Worm (Caenorhabditis elegans) whole organism, L4 larva: ENCODE data around the gene F41H10.3.

Experiments
- F10B5.3 ChIP-seq: sonication (generic microtip); optimal IDR thresholded peaks from 2 replicates; lab custom pipeline; 2016; ENCODE audit warnings: mild to moderate bottlenecking, missing genetic modification characterization, missing compliant biosample characterization
- R02D3.7 ChIP-seq: fragments of 150-350 bp; sonication (generic microtip); optimal IDR thresholded peaks from 3 replicates; lab custom pipeline; 2014; ENCODE audit warnings: missing biosample characterization, missing genetic modification characterization
- T20F7.1 ChIP-seq: fragments of 200-800 bp; sonication (Bioruptor generic); optimal IDR thresholded peaks from 2 replicates; lab custom pipeline; 2018; ENCODE audit warnings: mild to moderate bottlenecking, missing genetic modification characterization, missing compliant biosample characterization
- Y5F2A.4 ChIP-seq: fragments of 200-800 bp; sonication (Bioruptor generic); optimal IDR thresholded peaks from 2 replicates; lab custom pipeline; 2018; ENCODE audit warnings: mild to moderate bottlenecking, missing genetic modification characterization, missing compliant biosample characterization
- ZK546.5 ChIP-seq, 2 experiments: sonication (generic microtip); optimal IDR thresholded peaks; 2 replicates each; lab custom pipeline; 2017; ENCODE audit warnings: missing biosample characterization in 2 of 2, missing genetic modification characterization in 2 of 2
- ama-1 ChIP-seq: fragments of 150-350 bp; optimal IDR thresholded peaks from 2 replicates; lab custom pipeline; 2014; ENCODE audit warnings: inconsistent platforms, mixed read lengths
- ceh-44 ChIP-seq: fragments of 200-800 bp; sonication (Bioruptor generic); IDR thresholded peaks from 2 replicates; pipeline ENCODE4 v1.3.6; 2022; ENCODE audit warnings: missing genetic modification reagents, missing genetic modification characterization, missing compliant biosample characterization
- ces-1 ChIP-seq: fragments of 150-350 bp; sonication (generic microtip); optimal IDR thresholded peaks from 4 replicates; lab custom pipeline; 2014; ENCODE audit warnings: missing biosample characterization, missing genetic modification reagents, missing genetic modification characterization
- ctbp-1 ChIP-seq: fragments of 200-800 bp; sonication (Bioruptor generic); IDR thresholded peaks from 2 replicates; pipeline ENCODE4 v1.3.6; 2022; ENCODE audit warnings: missing genetic modification reagents, missing genetic modification characterization, missing compliant biosample characterization
- daf-16 ChIP-seq, 3 experiments: sonication (generic microtip); optimal IDR thresholded peaks; 2 replicates each; lab custom pipeline; 2016 to 2017; ENCODE audit warnings: missing genetic modification characterization in 3 of 3, missing genetic modification reagents in 3 of 3, mild to moderate bottlenecking in 2 of 3, missing compliant biosample characterization in 2 of 3, missing biosample characterization in 1 of 3, moderate library complexity in 1 of 3
- daf-19 ChIP-seq: fragments of 200-800 bp; sonication (Bioruptor generic); conservative IDR thresholded peaks from 2 replicates; pipeline ENCODE4 v1.3.6; 2022; ENCODE audit warnings: missing genetic modification characterization, missing compliant biosample characterization
- dmd-6 ChIP-seq: fragments of 200-800 bp; sonication (Bioruptor generic); IDR thresholded peaks from 2 replicates; pipeline ENCODE4 v1.3.6; 2022; ENCODE audit warnings: missing genetic modification reagents, missing genetic modification characterization, missing compliant biosample characterization
- dmd-8 ChIP-seq: fragments of 200-800 bp; sonication (Bioruptor generic); IDR thresholded peaks from 2 replicates; pipeline ENCODE4 v1.3.6; 2022; ENCODE audit warnings: missing genetic modification characterization, missing compliant biosample characterization
- duxl-1 ChIP-seq: sonication (generic microtip); optimal IDR thresholded peaks from 2 replicates; lab custom pipeline; 2016; ENCODE audit warnings: mild to moderate bottlenecking, missing genetic modification characterization, moderate library complexity, missing compliant biosample characterization; ENCODE audit not compliant: poor library complexity
- fos-1 ChIP-seq: fragments of 150-350 bp; optimal IDR thresholded peaks from 2 replicates; lab custom pipeline; 2014; ENCODE audit warnings: missing biosample characterization, missing genetic modification characterization
- gei-8 ChIP-seq: fragments of 200-800 bp; sonication (Bioruptor generic); optimal IDR thresholded peaks from 2 replicates; lab custom pipeline; 2018; ENCODE audit warnings: mild to moderate bottlenecking, missing genetic modification characterization, missing compliant biosample characterization
- hlh-30 ChIP-seq: sonication (generic microtip); optimal IDR thresholded peaks from 2 replicates; lab custom pipeline; 2017; ENCODE audit warnings: antibody characterized with exemption, mild to moderate bottlenecking, missing genetic modification characterization, missing compliant biosample characterization; ENCODE audit not compliant: insufficient read depth
- jun-1 ChIP-seq: fragments of 150-350 bp; optimal IDR thresholded peaks from 2 replicates; lab custom pipeline; 2014; ENCODE audit warnings: missing biosample characterization, missing genetic modification reagents, missing genetic modification characterization
- lin-1 ChIP-seq: fragments of 200-800 bp; sonication (Bioruptor generic); IDR thresholded peaks from 2 replicates; pipeline ENCODE4 v1.3.6; 2022; ENCODE audit warnings: missing genetic modification reagents, missing genetic modification characterization, missing compliant biosample characterization
- lin-15B ChIP-seq: fragments of 150-350 bp; sonication (generic microtip); optimal IDR thresholded peaks from 3 replicates; lab custom pipeline; 2014; ENCODE audit warnings: missing biosample characterization, missing genetic modification characterization
- lin-39 ChIP-seq: fragments of 150-350 bp; optimal IDR thresholded peaks from 2 replicates; lab custom pipeline; 2014; ENCODE audit warnings: missing biosample characterization, missing genetic modification reagents, missing genetic modification characterization
- lir-3 ChIP-seq: sonication (generic microtip); optimal IDR thresholded peaks from 2 replicates; lab custom pipeline; 2016; ENCODE audit warnings: mild to moderate bottlenecking, missing genetic modification characterization, missing compliant biosample characterization
- madf-5 ChIP-seq, 2 experiments: fragments of 200-800 bp; sonication (Bioruptor generic); IDR thresholded peaks; 2 replicates each; pipeline ENCODE4 v1.3.6; 2022; ENCODE audit warnings: missing compliant biosample characterization in 2 of 2, missing genetic modification characterization in 2 of 2
- madf-9 ChIP-seq: fragments of 200-800 bp; sonication (Bioruptor generic); conservative IDR thresholded peaks from 2 replicates; pipeline ENCODE4 v1.3.6; 2022; ENCODE audit warnings: missing genetic modification reagents, missing genetic modification characterization, missing compliant biosample characterization
- mdl-1 ChIP-seq, 2 experiments: fragments of 150-350 bp in 1 of 2; sonication (generic microtip) in 1 of 2; optimal IDR thresholded peaks; 2 replicates each; lab custom pipeline; 2014 to 2017; ENCODE audit warnings: missing biosample characterization in 2 of 2, missing genetic modification characterization in 2 of 2
- mdt-29 ChIP-seq: fragments of 200-800 bp; sonication (Bioruptor generic); IDR thresholded peaks from 2 replicates; pipeline ENCODE4 v1.3.6; 2022; ENCODE audit warnings: missing genetic modification reagents, missing genetic modification characterization, missing compliant biosample characterization
- mes-2 ChIP-seq: sonication (generic microtip); optimal IDR thresholded peaks from 2 replicates; lab custom pipeline; 2016; ENCODE audit warnings: missing genotype, mild to moderate bottlenecking, missing genetic modification characterization, missing compliant biosample characterization; ENCODE audit not compliant: poor library complexity, severe bottlenecking
- mxl-2 ChIP-seq: fragments of 200-800 bp; sonication (Bioruptor generic); conservative IDR thresholded peaks from 2 replicates; pipeline ENCODE4 v1.3.6; 2022; ENCODE audit warnings: missing genetic modification reagents, missing genetic modification characterization, missing compliant biosample characterization
- mxl-3 ChIP-seq: fragments of 200-800 bp; sonication (Bioruptor generic); optimal IDR thresholded peaks from 2 replicates; lab custom pipeline; 2018; ENCODE audit warnings: mild to moderate bottlenecking, missing genetic modification characterization, missing compliant biosample characterization
- nhr-10 ChIP-seq: fragments of 150-350 bp; optimal IDR thresholded peaks from 2 replicates; lab custom pipeline; 2014; ENCODE audit warnings: missing biosample characterization, missing genetic modification characterization
- nhr-102 ChIP-seq: sonication (generic microtip); optimal IDR thresholded peaks from 2 replicates; lab custom pipeline; 2016; ENCODE audit warnings: mild to moderate bottlenecking, missing genetic modification characterization, moderate library complexity, missing compliant biosample characterization
- nhr-11 ChIP-seq: fragments of 150-350 bp; optimal IDR thresholded peaks from 2 replicates; lab custom pipeline; 2014; ENCODE audit warnings: missing biosample characterization, missing genetic modification characterization
- nhr-111 ChIP-seq: fragments of 200-800 bp; sonication (Bioruptor generic); optimal IDR thresholded peaks from 2 replicates; lab custom pipeline; 2018; ENCODE audit warnings: mild to moderate bottlenecking, missing genetic modification characterization, missing compliant biosample characterization
- nhr-25 ChIP-seq: sonication (generic microtip); optimal IDR thresholded peaks from 2 replicates; lab custom pipeline; 2017; ENCODE audit warnings: missing genetic modification characterization, mild to moderate bottlenecking, missing compliant biosample characterization, antibody characterized with exemption, moderate library complexity, borderline replicate concordance; ENCODE audit not compliant: insufficient read depth
- nhr-28 ChIP-seq: fragments of 150-350 bp; optimal IDR thresholded peaks from 2 replicates; lab custom pipeline; 2014; ENCODE audit warnings: missing biosample characterization, missing genetic modification characterization
- nhr-41 ChIP-seq: fragments of 200-800 bp; sonication (Bioruptor generic); IDR thresholded peaks from 2 replicates; pipeline ENCODE4 v1.3.6; 2022; ENCODE audit warnings: missing genetic modification reagents, missing genetic modification characterization, missing compliant biosample characterization
- nhr-6 ChIP-seq: fragments of 150-350 bp; optimal IDR thresholded peaks from 2 replicates; lab custom pipeline; 2014; ENCODE audit warnings: missing biosample characterization, missing genetic modification characterization
- nhr-76 ChIP-seq: fragments of 150-350 bp; optimal IDR thresholded peaks from 2 replicates; lab custom pipeline; 2014; ENCODE audit warnings: missing biosample characterization, missing genetic modification characterization
- pha-4 ChIP-seq, 2 experiments: fragments of 150-350 bp in 1 of 2; fragments of 200-800 bp in 1 of 2; sonication (Bioruptor generic) in 1 of 2; IDR thresholded peaks in 1 of 2; optimal IDR thresholded peaks in 1 of 2; 2 replicates each; pipeline versions ENCODE4 v1.3.6 to Lab custom; 2014 to 2022; ENCODE audit warnings: missing genetic modification characterization in 2 of 2, missing genetic modification reagents in 2 of 2, missing biosample characterization in 1 of 2, missing compliant biosample characterization in 1 of 2
- php-3 ChIP-seq: fragments of 200-800 bp; sonication (Bioruptor generic); IDR thresholded peaks from 2 replicates; pipeline ENCODE4 v1.3.6; 2022; ENCODE audit warnings: missing genetic modification reagents, missing genetic modification characterization, missing compliant biosample characterization
- pqm-1 ChIP-seq: sonication (generic microtip); optimal IDR thresholded peaks from 2 replicates; lab custom pipeline; 2017; ENCODE audit warnings: missing biosample characterization, missing genetic modification characterization
- sdz-12 ChIP-seq: fragments of 200-800 bp; sonication (Bioruptor generic); optimal IDR thresholded peaks from 2 replicates; lab custom pipeline; 2018; ENCODE audit warnings: mild to moderate bottlenecking, missing genetic modification characterization, missing compliant biosample characterization
- spr-3 ChIP-seq: fragments of 200-800 bp; sonication (Bioruptor generic); optimal IDR thresholded peaks from 2 replicates; lab custom pipeline; 2018; ENCODE audit warnings: mild to moderate bottlenecking, missing genetic modification characterization, missing compliant biosample characterization
- tag-97 ChIP-seq: fragments of 200-800 bp; sonication (Bioruptor generic); IDR thresholded peaks from 2 replicates; pipeline ENCODE4 v1.3.6; 2022; ENCODE audit warnings: missing genetic modification characterization, missing compliant biosample characterization
- unc-39 ChIP-seq: sonication (generic microtip); optimal IDR thresholded peaks from 2 replicates; lab custom pipeline; 2017; ENCODE audit warnings: missing biosample characterization, missing genetic modification characterization
- unc-62 ChIP-seq, 3 experiments: fragments of 150-350 bp in 1 of 3; sonication (generic microtip); optimal IDR thresholded peaks in 2 of 3; peaks in 1 of 3; 1 replicate in 1 of 3; 2 replicates in 2 of 3; lab custom pipeline; 2014 to 2017; ENCODE audit warnings: missing biosample characterization in 3 of 3, missing genetic modification characterization in 3 of 3, missing genetic modification reagents in 3 of 3, missing genotype in 1 of 3
- zfp-3 ChIP-seq: fragments of 200-800 bp; sonication (Bioruptor generic); conservative IDR thresholded peaks from 2 replicates; pipeline ENCODE4 v1.3.6; 2022; ENCODE audit warnings: missing genetic modification reagents, missing genetic modification characterization, missing compliant biosample characterization
- zip-11 ChIP-seq: fragments of 200-800 bp; sonication (Bioruptor generic); IDR thresholded peaks from 2 replicates; pipeline ENCODE4 v1.3.6; 2022; ENCODE audit warnings: missing genetic modification characterization, missing compliant biosample characterization
- ztf-11 ChIP-seq: fragments of 150-350 bp; optimal IDR thresholded peaks from 2 replicates; lab custom pipeline; 2014; ENCODE audit warnings: missing biosample characterization, missing genetic modification characterization

Gene F41H10.3

DNA sequence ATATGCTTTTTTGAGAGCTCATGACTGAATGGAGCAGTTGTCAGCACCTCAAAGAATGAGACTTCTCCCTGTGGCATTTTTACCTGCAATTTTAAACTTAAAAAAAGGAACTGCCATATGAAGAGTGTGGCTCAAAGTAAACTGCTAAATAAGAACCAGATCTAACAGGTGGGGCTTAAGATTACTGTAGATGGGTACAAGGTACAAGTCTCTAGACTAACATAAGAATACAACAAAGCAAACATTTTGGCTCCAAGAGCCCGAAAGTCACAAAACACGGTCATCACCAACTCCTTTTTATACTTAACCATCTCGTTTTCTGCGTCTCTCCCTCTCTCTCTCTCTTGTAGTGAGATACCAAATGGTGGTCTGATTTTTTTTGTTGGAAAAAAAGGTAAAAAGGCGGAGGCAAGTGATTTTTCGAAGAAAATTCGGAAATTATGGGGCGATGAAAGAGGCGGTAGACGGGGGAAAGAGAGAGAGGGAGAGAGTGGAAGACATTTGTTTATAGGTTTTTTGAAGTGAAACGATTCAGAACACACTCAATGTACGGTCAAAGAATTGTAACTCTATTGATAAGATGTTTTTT lies 19.0 kb downstream of the F41H10.3 start, which contains the start of gene elo-6 (continued):
- TF ChIP-seq nhr-25 (tag; lab: Kevin White, UChicago) (no peak), jun-1 (tag; lab: Kevin White, UChicago) (no peak), daf-19 (GFP tag; lab: Robert Waterston, UW) (no peak), F10B5.3 (tag; lab: Kevin White, UChicago) (no peak), nhr-11 (tag; lab: Kevin White, UChicago) (no peak), gei-8 (GFP tag; lab: Kevin White, UChicago) (no peak), ctbp-1 (no peak), nhr-10 (tag; lab: Kevin White, UChicago) (peak; percentile 71), nhr-76 (tag; lab: Kevin White, UChicago) (no peak), zip-11 (GFP tag; lab: Robert Waterston, UW) (no peak), sdz-12 (GFP tag; lab: Kevin White, UChicago) (no peak), lir-3 (tag; lab: Kevin White, UChicago) (no peak), T20F7.1 (GFP tag; lab: Kevin White, UChicago) (no peak), lin-1 (peak; percentile 58; the same call in 1 of the 2 replicates), fos-1 (tag; lab: Kevin White, UChicago) (no peak), spr-3 (no peak), nhr-111 (no peak), madf-9 (GFP tag; lab: Robert Waterston, UW) (0 out of 2 replicates have a peak, but pooled peaks have one; percentile 20), nhr-41 (GFP tag; lab: Robert Waterston, UW) (no peak), dmd-8 (no peak), zfp-3 (GFP tag; lab: Robert Waterston, UW) (no peak), dmd-6 (peak; percentile 67), ZK546.5 (tag; optimal IDR thresholded peaks at IDR 0.05; lab: Kevin White, UChicago) (no peak), ceh-44 (GFP tag; lab: Robert Waterston, UW) (no peak), lin-15B (tag; lab: Kevin White, UChicago) (no peak), pqm-1 (peak; percentile 66), ces-1 (GFP tag; lab: Kevin White, UChicago) (no peak), lin-39 (no peak), mxl-2 (GFP tag; lab: Robert Waterston, UW) (no peak), mes-2 (tag; lab: Kevin White, UChicago) (peak; percentile 15), R02D3.7 (tag; lab: Kevin White, UChicago) (no peak), nhr-28 (tag; lab: Kevin White, UChicago) (peak; percentile 93), tag-97 (GFP tag; lab: Robert Waterston, UW) (no peak), mxl-3 (GFP tag; lab: Kevin White, UChicago) (no peak), nhr-6 (no peak), mdt-29 (GFP tag; lab: Robert Waterston, UW) (no peak), hlh-30 (tag; lab: Kevin White, UChicago) (peak; percentile 4), Y5F2A.4 (GFP tag; lab: Kevin White, UChicago) (no peak), unc-62 (GFP tag; optimal IDR thresholded peaks at IDR 0.05 in 1 of 2; lab: Kevin White, UChicago) (no peak), unc-62 (tag; optimal IDR thresholded peaks at IDR 0.05; lab: Kevin White, UChicago) (no peak), unc-39 (tag; lab: Kevin White, UChicago) (no peak), php-3 (GFP tag; lab: Robert Waterston, UW) (peak; percentile 90), madf-5 (GFP tag; IDR thresholded peaks at IDR 0.05; lab: Robert Waterston, UW) (no peak), nhr-102 (tag; lab: Kevin White, UChicago) (peak; percentile 46), duxl-1 (tag; lab: Kevin White, UChicago) (no peak), ama-1 (peak; percentile 73), pha-4 (GFP tag; IDR thresholded peaks at IDR 0.05; lab: Robert Waterston, UW) (no peak), pha-4 (tag; optimal IDR thresholded peaks at IDR 0.05; lab: Kevin White, UChicago) (no peak), daf-16 (GFP tag; optimal IDR thresholded peaks at IDR 0.05; lab: Kevin White, UChicago) (peak in 1 of 2 experiments; percentile 59), daf-16 (tag; optimal IDR thresholded peaks at IDR 0.05; lab: Kevin White, UChicago) (peak; percentile 88), mdl-1 (tag; optimal IDR thresholded peaks at IDR 0.05; lab: Kevin White, UChicago) (no peak), ztf-11 (no peak)
